Worm (Caenorhabditis elegans): ENCODE data around the gene cyp-13A12.
A peak's percentile ranks its signal among the peaks of the same experiment; 100 is the strongest.

cyp-13A12 gene

ce11 chrIII:13059335-13059734 is 35.0 kb downstream of the cyp-13A12 start (continued):
- no peak for TF ChIP-seq Y75B8A.6 (GFP tag; IDR thresholded peaks at IDR 0.05)
- no peak for TF ChIP-seq fkh-10 (GFP tag; optimal IDR thresholded peaks at IDR 0.05)
- peak; percentile 86 for TF ChIP-seq nhr-28 (tag; optimal IDR thresholded peaks at IDR 0.05)
- TF ChIP-seq php-3 (GFP tag; IDR thresholded peaks at IDR 0.05) = no peak
- TF ChIP-seq nhr-77 (tag; optimal IDR thresholded peaks at IDR 0.05) = peak; percentile 73
- no peak for TF ChIP-seq snpc-4 (tag; optimal IDR thresholded peaks at IDR 0.05)
- no peak for TF ChIP-seq ceh-82 (tag; optimal IDR thresholded peaks at IDR 0.05)

- TF ChIP-seq pha-4 (GFP tag; IDR thresholded peaks at IDR 0.05) = peak; percentile 66; the same call in 1 of the 2 replicates
- peak; percentile 77 for TF ChIP-seq pha-4 (tag; optimal IDR thresholded peaks at IDR 0.05)
- TF ChIP-seq egl-27 (tag; optimal IDR thresholded peaks at IDR 0.05) = no peak
- TF ChIP-seq php-3 (GFP tag; IDR thresholded peaks at IDR 0.05) = 0 out of 2 replicates have a peak, but pooled peaks have one; percentile 24
- TF ChIP-seq duxl-1 (tag; optimal IDR thresholded peaks at IDR 0.05; ENCODE audit: poor library complexity) = peak; percentile 15
- TF ChIP-seq T20F7.1 (GFP tag; optimal IDR thresholded peaks at IDR 0.05) = peak; percentile 80
- TF ChIP-seq lin-38 (GFP tag; IDR thresholded peaks at IDR 0.05) = peak; percentile 52
- peak in 1 of 2 experiments; percentile 47 for TF ChIP-seq daf-16 (GFP tag; optimal IDR thresholded peaks at IDR 0.05)
- TF ChIP-seq daf-16 (tag; optimal IDR thresholded peaks at IDR 0.05) = peak; percentile 79
- peak; percentile 80 for TF ChIP-seq ceh-20 (GFP tag; IDR thresholded peaks at IDR 0.05)
- peak; percentile 77 for TF ChIP-seq F37D6.2 (tag; optimal IDR thresholded peaks at IDR 0.05)
- TF ChIP-seq lin-39 (tag; optimal IDR thresholded peaks at IDR 0.05) = peak; percentile 64
- TF ChIP-seq nhr-48 (tag; optimal IDR thresholded peaks at IDR 0.05) = peak; percentile 85
- 0 out of 2 replicates have a peak, but pooled peaks have one; percentile 9 for TF ChIP-seq saeg-2 (GFP tag; IDR thresholded peaks at IDR 0.05)
- TF ChIP-seq hif-1 (tag; optimal IDR thresholded peaks at IDR 0.05) = peak in 1 of 2 experiments; percentile 55
- peak; percentile 71 for TF ChIP-seq T26A8.4 (GFP tag; IDR thresholded peaks at IDR 0.05)
- no peak for TF ChIP-seq nhr-111 (GFP tag; optimal IDR thresholded peaks at IDR 0.05)
- TF ChIP-seq ama-1 (optimal IDR thresholded peaks at IDR 0.05) = peak; percentile 99
- no peak for TF ChIP-seq sdz-12 (GFP tag; optimal IDR thresholded peaks at IDR 0.05)
- TF ChIP-seq rbr-2 (tag; optimal IDR thresholded peaks at IDR 0.05) = peak; percentile 81
- no peak for TF ChIP-seq ceh-28 (tag; optimal IDR thresholded peaks at IDR 0.05)
- TF ChIP-seq lin-1 (GFP tag; IDR thresholded peaks at IDR 0.05) = peak; percentile 14; the same call in 1 of the 2 replicates
- TF ChIP-seq dmd-6 (GFP tag; IDR thresholded peaks at IDR 0.05) = peak; percentile 89
- TF ChIP-seq dpl-1 (GFP tag; optimal IDR thresholded peaks at IDR 0.05) = peak; percentile 61
- TF ChIP-seq mxl-3 (GFP tag; optimal IDR thresholded peaks at IDR 0.05) = peak; percentile 79
- TF ChIP-seq nhr-42 (GFP tag; IDR thresholded peaks at IDR 0.05) = no peak
- no peak for TF ChIP-seq lin-15B (tag; optimal IDR thresholded peaks at IDR 0.05)
- TF ChIP-seq hlh-30 (tag; optimal IDR thresholded peaks at IDR 0.05; ENCODE audit: insufficient read depth) = peak; percentile 99
- TF ChIP-seq jun-1 (tag; optimal IDR thresholded peaks at IDR 0.05) = peak; percentile 68
- peak; percentile 67 for TF ChIP-seq nhr-77 (tag; optimal IDR thresholded peaks at IDR 0.05)
- peak; percentile 72 for TF ChIP-seq nhr-102 (tag; optimal IDR thresholded peaks at IDR 0.05)
- peak; percentile 26; the same call in 1 of the 2 replicates for TF ChIP-seq egl-43 (GFP tag; IDR thresholded peaks at IDR 0.05)
- peak; percentile 51 to 90 for TF ChIP-seq mdl-1 (tag; optimal IDR thresholded peaks at IDR 0.05)
- no peak for TF ChIP-seq madf-9 (GFP tag; conservative IDR thresholded peaks at IDR 0.05)
- peak; percentile 17 for TF ChIP-seq nhr-10 (tag; optimal IDR thresholded peaks at IDR 0.05)
- TF ChIP-seq daf-19 (GFP tag; conservative IDR thresholded peaks at IDR 0.05) = 0 out of 2 replicates have a peak, but pooled peaks have one; percentile 53
- TF ChIP-seq nhr-6 (tag; optimal IDR thresholded peaks at IDR 0.05) = peak; percentile 97
- TF ChIP-seq F10B5.3 (tag; optimal IDR thresholded peaks at IDR 0.05) = no peak
- peak; percentile 27 for TF ChIP-seq lin-13 (GFP tag; optimal IDR thresholded peaks at IDR 0.05)
- TF ChIP-seq mep-1 (tag; optimal IDR thresholded peaks at IDR 0.05) = peak; percentile 91
- peak; percentile 4 for TF ChIP-seq zfp-2 (tag; optimal IDR thresholded peaks at IDR 0.05)
- peak; percentile 83 for TF ChIP-seq mes-2 (tag; optimal IDR thresholded peaks at IDR 0.05; ENCODE audit: poor library complexity, severe bottlenecking)
- peak; percentile 54; the same call in 1 of the 2 replicates for TF ChIP-seq arid-1 (GFP tag; conservative IDR thresholded peaks at IDR 0.05)
- TF ChIP-seq Y105C5A.15 (GFP tag; IDR thresholded peaks at IDR 0.05) = no peak
Measured at ce11 chrIII:13061136-13061535, 36.8 kb downstream of the cyp-13A12 start.

All from whole organism, L4 larva.